Worm (Caenorhabditis elegans) whole organism, late embryonic: ENCODE measurements around the gene hcp-1.

Experiments
- F13H6.1 ChIP-seq: sonication (generic microtip); optimal IDR thresholded peaks from 2 replicates; lab custom pipeline; 2016; ENCODE audit warnings: missing genetic modification characterization, missing compliant biosample characterization
- ama-1 ChIP-seq: fragments of 150-350 bp; optimal IDR thresholded peaks from 2 replicates; lab custom pipeline; 2014
- ceh-22 ChIP-seq: sonication (generic microtip); optimal IDR thresholded peaks from 2 replicates; lab custom pipeline; 2017; ENCODE audit warnings: missing biosample characterization, missing genetic modification characterization
- ceh-48 ChIP-seq: sonication (generic microtip); optimal IDR thresholded peaks from 2 replicates; lab custom pipeline; 2016; ENCODE audit warnings: missing genetic modification characterization, inconsistent platforms, missing compliant biosample characterization
- dmd-4 ChIP-seq: sonication (generic microtip); optimal IDR thresholded peaks from 2 replicates; lab custom pipeline; 2016; ENCODE audit warnings: borderline replicate concordance, missing genetic modification characterization, missing compliant biosample characterization
- elt-2 ChIP-seq: sonication (generic microtip); optimal IDR thresholded peaks from 2 replicates; lab custom pipeline; 2016; ENCODE audit warnings: missing genetic modification reagents, missing genetic modification characterization, missing compliant biosample characterization
- elt-4 ChIP-seq: sonication (generic microtip); optimal IDR thresholded peaks from 2 replicates; lab custom pipeline; 2016; ENCODE audit warnings: missing genetic modification characterization, missing compliant biosample characterization
- eyg-1 ChIP-seq: sonication (generic microtip); optimal IDR thresholded peaks from 2 replicates; lab custom pipeline; 2016; ENCODE audit warnings: missing genotype, missing genetic modification characterization, missing compliant biosample characterization
- nfya-1 ChIP-seq: sonication (generic microtip); optimal IDR thresholded peaks from 2 replicates; lab custom pipeline; 2017; ENCODE audit warnings: missing genetic modification characterization, mild to moderate bottlenecking, missing compliant biosample characterization, antibody characterized with exemption, moderate library complexity
- nhr-11 ChIP-seq: fragments of 150-350 bp; optimal IDR thresholded peaks from 2 replicates; lab custom pipeline; 2014; ENCODE audit warnings: missing biosample characterization, missing genetic modification characterization
- pqm-1 ChIP-seq: sonication (generic microtip); optimal IDR thresholded peaks from 2 replicates; lab custom pipeline; 2016; ENCODE audit warnings: missing genetic modification characterization, missing compliant biosample characterization
- rnt-1 ChIP-seq: sonication (generic microtip); optimal IDR thresholded peaks from 2 replicates; lab custom pipeline; 2016; ENCODE audit warnings: missing genetic modification characterization, missing compliant biosample characterization

- no peak for TF ChIP-seq nfya-1 (tag; lab: Kevin White, UChicago)
- no peak for TF ChIP-seq ama-1
- no peak for TF ChIP-seq ceh-48
- TF ChIP-seq eyg-1 (tag; lab: Kevin White, UChicago), result no peak
- no peak for TF ChIP-seq rnt-1
- no peak for TF ChIP-seq elt-4 (tag; lab: Kevin White, UChicago)
- TF ChIP-seq elt-2, result peak; percentile 11
- TF ChIP-seq dmd-4 (tag; lab: Kevin White, UChicago), result no peak
- no peak for TF ChIP-seq nhr-11
- no peak for TF ChIP-seq ceh-22 (tag; lab: Kevin White, UChicago)
- no peak for TF ChIP-seq pqm-1 (tag; lab: Kevin White, UChicago)
- TF ChIP-seq F13H6.1 (tag; lab: Kevin White, UChicago), result no peak
Observed at ce11 chrV:6551707-6552390, 42.1 kb upstream of the hcp-1 start, which contains the start of gene twk-10.
